Fruit fly (Drosophila melanogaster): ENCODE results near the gene CG13901.
A peak's percentile ranks its signal among the peaks of the same experiment; 100 is the strongest.

The CG13901 gene

dm6 chr3L:805642-806218, 31.9 kb downstream of the CG13901 start (continued):
- TF ChIP-seq pita (GFP tag; optimal IDR thresholded peaks at IDR 0.05) (no peak), Meics (GFP tag; optimal IDR thresholded peaks at IDR 0.05) (peak; percentile 48), CG7839 (tag; optimal IDR thresholded peaks at IDR 0.05) (peak; percentile 64), eve (GFP tag; optimal IDR thresholded peaks at IDR 0.05) (peak in 1 of 2 experiments; percentile 68), Myb (GFP tag; optimal IDR thresholded peaks at IDR 0.05) (no peak), Six4 (GFP tag; optimal IDR thresholded peaks at IDR 0.05) (peak; percentile 43), dm (GFP tag; optimal IDR thresholded peaks at IDR 0.05) (no peak), trem (tag; optimal IDR thresholded peaks at IDR 0.05) (peak; percentile 57), CG8281 (tag; optimal IDR thresholded peaks at IDR 0.05) (peak; percentile 33), CG32767 (GFP tag; IDR thresholded peaks at IDR 0.05) (no peak), CG1832 (GFP tag; optimal IDR thresholded peaks at IDR 0.05) (peak; percentile 14), Nf-YA (GFP tag; IDR thresholded peaks at IDR 0.05) (peak; percentile 54; the same call in 1 of the 2 replicates), bowl (GFP tag; IDR thresholded peaks at IDR 0.05) (0 out of 2 replicates have a peak, but pooled peaks have one; percentile 5), Dip3 (GFP tag; optimal IDR thresholded peaks at IDR 0.05) (peak; percentile 7), CG2889 (GFP tag; IDR thresholded peaks at IDR 0.05) (no peak), CG18476 (GFP tag; optimal IDR thresholded peaks at IDR 0.05) (peak; percentile 4), grau (tag; optimal IDR thresholded peaks at IDR 0.05) (peak; percentile 48), CG9437 (GFP tag; optimal IDR thresholded peaks at IDR 0.05) (peak; percentile 15), CG12942 (GFP tag; optimal IDR thresholded peaks at IDR 0.05) (peak; percentile 37), CG10979 (tag; optimal IDR thresholded peaks at IDR 0.05) (peak; percentile 77), CG1792 (GFP tag; optimal IDR thresholded peaks at IDR 0.05) (peak; percentile 34), sd (tag; optimal IDR thresholded peaks at IDR 0.05) (no peak), CG6813 (GFP tag; optimal IDR thresholded peaks at IDR 0.05) (peak; percentile 22), abd-A (tag; optimal IDR thresholded peaks at IDR 0.05) (no peak), CG7786 (GFP tag; optimal IDR thresholded peaks at IDR 0.05) (peak; percentile 39), z (GFP tag; IDR thresholded peaks at IDR 0.05) (peak; percentile 39; the same call in 1 of the 3 replicates), Bdp1 (GFP tag; optimal IDR thresholded peaks at IDR 0.05) (no peak), Rx (GFP tag; IDR thresholded peaks at IDR 0.05) (peak; percentile 32; the same call in 1 of the 2 replicates), ems (GFP tag; optimal IDR thresholded peaks at IDR 0.05) (peak; percentile 65), nmo (GFP tag; optimal IDR thresholded peaks at IDR 0.05) (peak; percentile 49), btn (GFP tag; optimal IDR thresholded peaks at IDR 0.05) (peak; percentile 41), CG14667 (GFP tag; IDR thresholded peaks at IDR 0.05) (0 out of 2 replicates have a peak, but pooled peaks have one; percentile 13), CG12744 (GFP tag; optimal IDR thresholded peaks at IDR 0.05) (no peak), Deaf1 (tag; optimal IDR thresholded peaks at IDR 0.05) (no peak), CG10147 (GFP tag; optimal IDR thresholded peaks at IDR 0.05) (peak; percentile 48), Awh (GFP tag; IDR thresholded peaks at IDR 0.05) (peak; percentile 36; the same call in 1 of the 2 replicates), ci (GFP tag; IDR thresholded peaks at IDR 0.05) (peak; percentile 68), cato (GFP tag; optimal IDR thresholded peaks at IDR 0.05; ENCODE audit: borderline replicate concordance) (no peak), Hmr (GFP tag; optimal IDR thresholded peaks at IDR 0.05) (peak; percentile 17), Drgx (GFP tag; IDR thresholded peaks at IDR 0.05) (peak; percentile 96), slbo (GFP tag; IDR thresholded peaks at IDR 0.05) (peak; percentile 39; the same call in 1 of the 2 replicates), CG14860 (GFP tag; IDR thresholded peaks at IDR 0.05; ENCODE audit: partially characterized antibody) (no peak), Lhr (GFP tag; optimal IDR thresholded peaks at IDR 0.05) (no peak), salm (tag; optimal IDR thresholded peaks at IDR 0.05) (peak; percentile 18), Antp (GFP tag; optimal IDR thresholded peaks at IDR 0.05) (peak; percentile 50), scrt (GFP tag; optimal IDR thresholded peaks at IDR 0.05) (peak; percentile 37), CG8089 (GFP tag; optimal IDR thresholded peaks at IDR 0.05) (peak; percentile 49), CG30020 (tag; optimal IDR thresholded peaks at IDR 0.05) (no peak), CG4360 (GFP tag; IDR thresholded peaks at IDR 0.05) (0 out of 2 replicates have a peak, but pooled peaks have one; percentile 41), psq (GFP tag; optimal IDR thresholded peaks at IDR 0.05) (no peak)

All from whole organism, embryonic.